Worm (Caenorhabditis elegans) whole organism, L4/young adult: ENCODE data around the gene W03B1.5.

ENCODE experiments used
- dao-5 ChIP-seq: sonication (generic microtip); optimal IDR thresholded peaks from 2 replicates; lab custom pipeline; 2016; ENCODE audit warnings: missing genotype, missing genetic modification characterization, moderate library complexity, missing compliant biosample characterization
- him-1 ChIP-seq: sonication (generic microtip); optimal IDR thresholded peaks from 2 replicates; lab custom pipeline; 2016; ENCODE audit warnings: missing genotype, missing genetic modification reagents, missing genetic modification characterization, missing compliant biosample characterization

ce11 chrIV:4298983-4299382 is 49.3 kb upstream of the W03B1.5 start, which contains the start of gene F15E6.9:
- TF ChIP-seq him-1 (tag; lab: Kevin White, UChicago) (no peak), dao-5 (no peak)
